Fruit fly (Drosophila melanogaster) whole organism, pupa: ENCODE results near the gene CG11837.

Experiments used
- CG15710 ChIP-seq: fragments of 200-800 bp; sonication (Bioruptor generic); optimal IDR thresholded peaks from 2 replicates; lab custom pipeline; 2018; ENCODE audit warnings: missing biosample characterization, mild to moderate bottlenecking, missing genetic modification characterization, moderate library complexity
- CG17806 ChIP-seq: fragments of 200-800 bp; sonication (Bioruptor generic); optimal IDR thresholded peaks from 2 replicates; lab custom pipeline; 2018; ENCODE audit warnings: missing biosample characterization, mild to moderate bottlenecking, missing genetic modification characterization, moderate library complexity
- CG32121 ChIP-seq: fragments of 200-800 bp; sonication (Bioruptor generic); IDR thresholded peaks from 2 replicates; pipeline ENCODE4 v1.3.6; 2022; ENCODE audit warnings: missing biosample characterization, missing genetic modification characterization
- CG34367 ChIP-seq: fragments of 200-800 bp; sonication (Bioruptor generic); optimal IDR thresholded peaks from 2 replicates; lab custom pipeline; 2018; ENCODE audit warnings: missing biosample characterization, mild to moderate bottlenecking, missing genetic modification characterization
- CG9948 ChIP-seq: fragments of 200-800 bp; sonication (Bioruptor generic); optimal IDR thresholded peaks from 2 replicates; lab custom pipeline; 2018; ENCODE audit warnings: missing biosample characterization, mild to moderate bottlenecking, missing genetic modification characterization, moderate library complexity
- EcR ChIP-seq: fragments of 200-800 bp; sonication (Bioruptor generic); optimal IDR thresholded peaks from 3 replicates; lab custom pipeline; 2019; ENCODE audit warnings: missing biosample characterization, missing genetic modification characterization, mild to moderate bottlenecking, moderate library complexity, missing genetic modification reagents
- Ets98B ChIP-seq: fragments of 200-800 bp; sonication (Bioruptor generic); IDR thresholded peaks from 2 replicates; pipeline ENCODE4 v1.3.6; 2022; ENCODE audit warnings: missing biosample characterization, missing genetic modification characterization
- Pif1B ChIP-seq: fragments of 200-800 bp; sonication (Bioruptor generic); optimal IDR thresholded peaks from 3 replicates; lab custom pipeline; 2016; ENCODE audit warnings: missing biosample characterization, missing genetic modification characterization
- Snoo ChIP-seq: fragments of 200-800 bp; sonication (Bioruptor generic); optimal IDR thresholded peaks from 3 replicates; lab custom pipeline; 2017; ENCODE audit warnings: missing biosample characterization, mild to moderate bottlenecking, missing genetic modification characterization, inconsistent platforms
- rn ChIP-seq: fragments of 200-800 bp; sonication (Bioruptor generic); IDR thresholded peaks from 2 replicates; pipeline ENCODE4 v1.3.6; 2022; ENCODE audit warnings: missing biosample characterization, missing genetic modification characterization

DNA sequence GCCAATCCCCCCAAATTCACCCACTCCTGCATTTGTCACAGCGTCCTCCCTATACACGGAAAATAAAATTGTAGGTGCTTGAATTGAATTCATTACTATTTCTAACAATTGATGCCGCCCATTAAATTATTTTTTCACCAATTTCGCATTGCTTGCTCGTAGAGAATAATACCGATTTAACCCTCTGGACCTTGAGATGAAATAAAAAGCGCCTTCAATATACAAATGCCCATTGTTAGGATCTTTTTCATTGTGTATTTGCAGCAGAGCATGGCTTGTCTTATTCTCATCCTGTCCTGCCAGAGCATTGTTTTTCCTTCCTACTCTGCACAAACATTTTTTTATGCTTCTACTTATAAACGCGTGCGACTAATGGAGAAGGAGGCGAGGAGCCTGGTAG is 42.3 kb downstream of the CG11837 start:
- TF ChIP-seq Pif1B (GFP tag; lab: Kevin White, UChicago) (peak; percentile 15), Snoo (tag; lab: Kevin White, UChicago) (peak; percentile 13), EcR (no peak), Ets98B (GFP tag; lab: Robert Waterston, UW) (peak; percentile 25; the same call in 1 of the 2 replicates), rn (GFP tag; lab: Robert Waterston, UW) (no peak), CG17806 (peak; percentile 76), CG15710 (peak; percentile 58), CG9948 (tag; lab: Kevin White, UChicago) (peak; percentile 77), CG34367 (tag; lab: Kevin White, UChicago) (peak; percentile 58), CG32121 (no peak)
